Fruit fly (Drosophila melanogaster) whole organism, pupa: ENCODE results near the gene Toll-6.

Source experiments
- CG10348 ChIP-seq: fragments of 200-800 bp; sonication (Bioruptor generic); IDR thresholded peaks from 2 replicates; pipeline ENCODE4 v1.3.6; 2022; ENCODE audit warnings: missing biosample characterization, missing genetic modification characterization
- CG12605 ChIP-seq: fragments of 200-800 bp; sonication (Bioruptor generic); IDR thresholded peaks from 2 replicates; pipeline ENCODE4 v1.3.6; 2022; ENCODE audit warnings: missing biosample characterization, missing genetic modification characterization
- CG13204 ChIP-seq: fragments of 200-800 bp; sonication (Bioruptor generic); optimal IDR thresholded peaks from 2 replicates; lab custom pipeline; 2018; ENCODE audit warnings: missing biosample characterization, mild to moderate bottlenecking, missing genetic modification characterization, moderate library complexity
- CG14655 ChIP-seq: fragments of 200-800 bp; sonication (Bioruptor generic); optimal IDR thresholded peaks from 3 replicates; lab custom pipeline; 2017; ENCODE audit warnings: mild to moderate bottlenecking, missing biosample characterization, missing genetic modification reagents, missing genetic modification characterization
- CG15710 ChIP-seq: fragments of 200-800 bp; sonication (Bioruptor generic); optimal IDR thresholded peaks from 2 replicates; lab custom pipeline; 2018; ENCODE audit warnings: missing biosample characterization, mild to moderate bottlenecking, missing genetic modification characterization, moderate library complexity
- CG17806 ChIP-seq: fragments of 200-800 bp; sonication (Bioruptor generic); optimal IDR thresholded peaks from 2 replicates; lab custom pipeline; 2018; ENCODE audit warnings: missing biosample characterization, mild to moderate bottlenecking, missing genetic modification characterization, moderate library complexity
- CG32121 ChIP-seq: fragments of 200-800 bp; sonication (Bioruptor generic); IDR thresholded peaks from 2 replicates; pipeline ENCODE4 v1.3.6; 2022; ENCODE audit warnings: missing biosample characterization, missing genetic modification characterization
- CG34367 ChIP-seq: fragments of 200-800 bp; sonication (Bioruptor generic); optimal IDR thresholded peaks from 2 replicates; lab custom pipeline; 2018; ENCODE audit warnings: missing biosample characterization, mild to moderate bottlenecking, missing genetic modification characterization
- CG4496 ChIP-seq: fragments of 200-800 bp; sonication (Bioruptor generic); IDR thresholded peaks from 3 replicates; pipeline ENCODE4 v1.3.6; 2022; ENCODE audit warnings: missing biosample characterization, missing genetic modification characterization
- CG8159 ChIP-seq: fragments of 200-800 bp; sonication (Bioruptor generic); optimal IDR thresholded peaks from 3 replicates; lab custom pipeline; 2018; ENCODE audit warnings: missing biosample characterization, mild to moderate bottlenecking, missing genetic modification characterization, moderate library complexity
- CG8301 ChIP-seq: fragments of 200-800 bp; sonication (Bioruptor generic); optimal IDR thresholded peaks from 2 replicates; lab custom pipeline; 2018; ENCODE audit warnings: missing biosample characterization, mild to moderate bottlenecking, missing genetic modification characterization
- CG9948 ChIP-seq: fragments of 200-800 bp; sonication (Bioruptor generic); optimal IDR thresholded peaks from 2 replicates; lab custom pipeline; 2018; ENCODE audit warnings: missing biosample characterization, mild to moderate bottlenecking, missing genetic modification characterization, moderate library complexity
- D1 ChIP-seq: fragments of 200-800 bp; sonication (Bioruptor generic); optimal IDR thresholded peaks from 2 replicates; lab custom pipeline; 2018; ENCODE audit warnings: missing biosample characterization, mild to moderate bottlenecking, missing genetic modification characterization, moderate library complexity
- EcR ChIP-seq: fragments of 200-800 bp; sonication (Bioruptor generic); optimal IDR thresholded peaks from 3 replicates; lab custom pipeline; 2019; ENCODE audit warnings: missing biosample characterization, missing genetic modification characterization, mild to moderate bottlenecking, moderate library complexity, missing genetic modification reagents
- Ets98B ChIP-seq: fragments of 200-800 bp; sonication (Bioruptor generic); IDR thresholded peaks from 2 replicates; pipeline ENCODE4 v1.3.6; 2022; ENCODE audit warnings: missing biosample characterization, missing genetic modification characterization
- Pif1A ChIP-seq: fragments of 200-800 bp; sonication (Bioruptor generic); optimal IDR thresholded peaks from 3 replicates; lab custom pipeline; 2016; ENCODE audit warnings: missing biosample characterization, missing genetic modification characterization
- Pif1B ChIP-seq: fragments of 200-800 bp; sonication (Bioruptor generic); optimal IDR thresholded peaks from 3 replicates; lab custom pipeline; 2016; ENCODE audit warnings: missing biosample characterization, missing genetic modification characterization
- Snoo ChIP-seq: fragments of 200-800 bp; sonication (Bioruptor generic); optimal IDR thresholded peaks from 3 replicates; lab custom pipeline; 2017; ENCODE audit warnings: missing biosample characterization, mild to moderate bottlenecking, missing genetic modification characterization, inconsistent platforms
- fd96Ca ChIP-seq: fragments of 200-800 bp; sonication (Bioruptor generic); IDR thresholded peaks from 3 replicates; pipeline ENCODE4 v1.3.6; 2022; ENCODE audit warnings: missing biosample characterization, missing genetic modification characterization
- gl ChIP-seq: fragments of 200-800 bp; sonication (Bioruptor generic); optimal IDR thresholded peaks from 2 replicates; lab custom pipeline; 2018; ENCODE audit warnings: missing biosample characterization, mild to moderate bottlenecking, missing genetic modification characterization
- rn ChIP-seq: fragments of 200-800 bp; sonication (Bioruptor generic); IDR thresholded peaks from 2 replicates; pipeline ENCODE4 v1.3.6; 2022; ENCODE audit warnings: missing biosample characterization, missing genetic modification characterization

Gene Toll-6

DNA sequence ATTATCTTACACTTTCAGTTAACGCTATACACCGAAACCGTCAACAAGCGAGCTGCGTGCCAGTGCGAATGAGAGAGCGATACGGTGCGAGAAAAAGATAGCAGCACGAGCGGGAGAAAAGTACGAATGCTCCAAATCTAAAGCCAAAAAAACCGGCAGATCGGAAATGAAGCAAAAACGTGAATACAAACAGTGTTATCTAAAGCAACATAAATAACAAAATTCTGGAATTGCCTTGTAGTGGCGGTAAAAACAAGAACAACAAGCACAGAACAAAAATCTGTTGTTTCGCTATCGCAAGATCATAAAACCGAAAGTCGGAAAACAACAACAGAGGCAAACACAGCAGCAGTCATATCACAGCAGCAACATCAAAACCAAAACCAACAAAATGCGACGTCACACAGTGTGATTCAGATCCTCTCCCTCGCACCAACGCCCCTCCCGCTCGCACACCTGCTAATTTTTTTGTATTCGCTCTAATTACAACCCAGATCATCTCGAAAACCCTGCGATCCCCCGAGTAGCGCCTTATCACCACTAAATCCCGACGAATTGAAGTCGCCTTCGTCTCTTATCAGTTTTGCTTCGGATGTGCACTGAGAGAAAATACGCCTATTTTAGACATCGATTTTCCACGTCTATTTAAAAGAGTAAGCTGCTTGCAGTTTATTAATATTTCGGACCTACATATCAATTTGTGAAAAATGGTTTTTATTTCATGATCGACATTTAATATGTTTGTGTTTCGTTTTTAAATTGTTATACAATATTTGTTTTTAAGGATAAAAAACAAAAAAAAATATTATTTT is 32.1 kb upstream of the Toll-6 start, which contains the start of gene CG7255:
Gene CG7255, plus strand, starts transcription at position 32 of the 812 bp plus-strand sequence.
- TF ChIP-seq fd96Ca (GFP tag; lab: Robert Waterston, UW): 0 out of 3 replicates have a peak, but pooled peaks have one; percentile 14
- peak; percentile 18 for TF ChIP-seq CG8159 (tag; lab: Kevin White, UChicago)
- no peak for TF ChIP-seq Pif1A (GFP tag; lab: Kevin White, UChicago)

DNA sequence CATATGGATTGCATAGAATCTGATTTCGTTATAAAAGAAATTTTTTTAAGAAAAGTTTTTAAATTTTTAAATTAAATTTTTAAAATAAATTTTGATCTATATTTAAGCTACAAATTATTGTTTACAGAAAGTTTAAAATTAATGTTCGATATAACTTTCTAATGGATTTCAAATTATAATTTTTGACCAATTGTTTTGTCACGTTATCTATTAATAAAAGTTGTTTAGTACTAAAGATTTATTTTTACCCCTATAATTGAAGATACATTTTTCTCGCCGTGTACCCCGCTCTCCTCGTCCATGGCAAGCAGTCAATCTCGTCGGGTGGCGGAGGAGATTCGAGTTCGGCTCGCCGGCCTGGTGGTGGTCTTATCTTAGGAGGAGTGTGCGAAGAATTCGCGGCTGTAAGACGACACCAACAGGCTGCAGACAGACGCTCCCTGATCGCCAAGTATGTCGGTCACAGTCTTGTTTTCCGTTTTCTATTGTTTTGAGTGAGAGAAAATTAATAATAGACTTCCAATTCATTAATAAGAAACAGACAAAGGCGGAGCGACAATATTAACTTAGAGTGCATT is 31.4 kb upstream of the Toll-6 start:
- TF ChIP-seq Pif1A (GFP tag; lab: Kevin White, UChicago) (no peak), CG34367 (no peak), CG13204 (GFP tag; lab: Kevin White, UChicago) (no peak), CG8159 (tag; lab: Kevin White, UChicago) (peak; percentile 11), Snoo (tag; lab: Kevin White, UChicago) (peak; percentile 3)
- TF ChIP-seq, all 21 proteins: peak for 2

DNA sequence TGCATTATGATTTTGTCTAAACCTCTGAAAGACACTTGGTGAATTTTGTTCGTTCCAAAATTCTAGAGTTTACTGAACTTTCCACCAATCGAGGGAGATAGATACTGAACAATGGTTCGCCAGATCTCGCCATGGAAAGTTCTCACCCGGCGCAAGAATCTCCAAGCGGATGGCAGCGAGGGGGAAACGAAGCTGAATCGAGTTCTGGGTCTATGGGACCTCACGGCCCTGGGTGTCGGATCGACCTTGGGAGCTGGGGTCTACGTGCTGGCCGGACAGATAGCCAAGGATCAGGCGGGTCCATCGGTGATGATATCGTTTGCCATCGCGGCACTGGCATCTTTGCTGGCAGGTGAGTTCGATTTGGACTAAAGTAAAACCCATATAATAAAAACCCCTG is 30.0 kb upstream of the Toll-6 start:
- no peak for TF ChIP-seq Snoo (tag; lab: Kevin White, UChicago)
- TF ChIP-seq EcR: peak; percentile 24

DNA sequence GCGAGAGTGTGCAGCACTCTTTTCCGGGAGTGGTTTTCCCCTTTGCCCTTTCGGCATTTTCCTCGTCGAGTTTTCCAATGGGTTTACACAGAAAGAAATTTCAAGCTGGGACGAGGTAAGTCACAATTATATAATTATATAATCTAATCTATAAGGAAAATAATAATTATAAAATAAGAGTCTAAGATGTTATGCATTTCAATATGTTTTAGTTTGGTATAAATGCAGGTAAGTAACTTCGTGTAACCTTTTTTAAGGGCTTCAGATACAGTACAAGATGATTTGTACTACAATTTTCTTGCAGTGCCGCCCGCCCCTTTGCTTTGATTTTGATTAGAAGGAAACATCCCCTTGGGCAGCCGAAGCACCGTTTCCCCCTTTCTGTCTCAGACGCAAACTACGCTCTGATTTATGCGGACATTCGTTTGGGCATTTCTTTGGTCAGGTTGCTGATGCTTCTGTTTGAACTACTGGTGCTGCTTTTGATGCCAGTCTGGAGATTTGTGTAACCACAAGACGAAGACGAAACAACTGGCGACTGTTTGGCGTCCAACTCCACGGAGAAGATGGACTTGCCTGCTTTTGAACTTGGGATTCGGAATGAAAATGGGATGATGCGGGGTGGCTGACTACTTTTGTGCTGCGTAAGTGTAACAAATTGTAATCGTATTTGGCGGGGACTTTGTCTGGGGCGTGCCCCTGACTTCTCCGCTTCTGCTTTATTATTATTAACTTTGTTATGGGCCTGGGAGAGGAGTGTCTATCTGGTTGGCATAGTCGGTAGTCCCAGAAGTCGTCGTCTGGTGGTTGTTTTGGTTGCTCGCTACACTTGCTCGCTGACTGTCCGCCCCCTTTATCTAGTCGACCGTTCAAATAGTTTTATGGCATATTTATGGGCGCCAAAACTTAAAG is 24.8 kb upstream of the Toll-6 start:
- no peak for TF ChIP-seq gl (tag; lab: Kevin White, UChicago)
- no peak for TF ChIP-seq CG14655
- no peak for TF ChIP-seq CG8159 (tag; lab: Kevin White, UChicago)
- no peak for TF ChIP-seq CG10348
- no peak for TF ChIP-seq Pif1A (GFP tag; lab: Kevin White, UChicago)
- no peak for TF ChIP-seq CG15710
- no peak for TF ChIP-seq CG17806 (tag; lab: Kevin White, UChicago)
- no peak for TF ChIP-seq Pif1B (GFP tag; lab: Kevin White, UChicago)
- TF ChIP-seq EcR: no peak
- no peak for TF ChIP-seq D1 (tag; lab: Kevin White, UChicago)
- TF ChIP-seq Ets98B (GFP tag; lab: Robert Waterston, UW): no peak
- no peak for TF ChIP-seq CG32121 (GFP tag; lab: Robert Waterston, UW)
- TF ChIP-seq rn (GFP tag; lab: Robert Waterston, UW): no peak
- TF ChIP-seq CG34367: no peak
- no peak for TF ChIP-seq CG13204 (GFP tag; lab: Kevin White, UChicago)
- no peak for TF ChIP-seq Snoo (tag; lab: Kevin White, UChicago)
- TF ChIP-seq CG9948 (tag; lab: Kevin White, UChicago): no peak
- TF ChIP-seq CG4496 (GFP tag; lab: Robert Waterston, UW): no peak
- no peak for TF ChIP-seq CG8301
- no peak for TF ChIP-seq CG12605 (GFP tag; lab: Robert Waterston, UW)

DNA sequence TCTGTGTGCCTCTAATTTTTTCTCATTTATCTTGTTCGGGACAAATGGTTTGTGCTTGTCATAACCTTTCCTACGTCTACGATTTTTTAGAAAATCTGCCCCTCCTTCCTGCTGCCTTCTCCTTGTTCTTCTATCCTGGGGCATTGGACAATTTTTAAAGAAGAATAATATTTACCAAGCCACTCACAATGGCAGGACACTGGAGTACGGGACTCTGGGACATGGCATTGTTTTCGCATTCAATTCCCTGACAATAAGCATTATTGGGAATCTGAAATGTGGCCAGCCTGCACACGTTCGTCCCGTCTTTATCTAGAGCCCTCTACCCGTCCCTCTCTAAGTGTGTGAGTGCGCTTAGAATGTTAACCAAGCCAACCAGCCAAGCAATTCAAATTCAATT is 22.0 kb upstream of the Toll-6 start:
- TF ChIP-seq fd96Ca (GFP tag; lab: Robert Waterston, UW) (no peak), CG10348 (no peak), CG8159 (tag; lab: Kevin White, UChicago) (no peak), CG15710 (no peak), D1 (tag; lab: Kevin White, UChicago) (no peak)

DNA sequence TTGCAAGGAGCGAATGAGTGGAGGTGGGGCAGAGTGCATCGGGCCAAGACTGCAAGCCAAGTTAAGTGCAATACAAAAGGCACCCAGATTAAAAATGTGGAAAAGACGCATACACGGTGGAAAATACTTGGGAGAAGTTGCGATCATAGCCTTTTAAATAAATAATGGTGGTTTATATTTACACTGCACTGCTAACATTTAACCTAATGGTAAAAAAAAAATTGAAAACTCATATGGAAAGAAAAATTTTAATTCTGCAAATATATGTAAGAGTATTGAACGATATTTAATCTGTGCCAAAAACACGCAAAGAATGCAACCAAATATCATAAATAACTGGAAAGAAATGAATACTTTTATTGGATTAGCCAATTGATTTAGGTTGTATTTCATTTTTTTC is 21.5 kb upstream of the Toll-6 start:
- TF ChIP-seq CG10348 (no peak), CG9948 (tag; lab: Kevin White, UChicago) (peak; percentile 20), EcR (no peak), CG4496 (GFP tag; lab: Robert Waterston, UW) (no peak), Ets98B (GFP tag; lab: Robert Waterston, UW) (no peak), CG13204 (GFP tag; lab: Kevin White, UChicago) (no peak), gl (tag; lab: Kevin White, UChicago) (no peak), CG8159 (tag; lab: Kevin White, UChicago) (no peak), CG32121 (GFP tag; lab: Robert Waterston, UW) (no peak)
